Fruit fly (Drosophila melanogaster): ENCODE data around the gene CG17321.

DNA sequence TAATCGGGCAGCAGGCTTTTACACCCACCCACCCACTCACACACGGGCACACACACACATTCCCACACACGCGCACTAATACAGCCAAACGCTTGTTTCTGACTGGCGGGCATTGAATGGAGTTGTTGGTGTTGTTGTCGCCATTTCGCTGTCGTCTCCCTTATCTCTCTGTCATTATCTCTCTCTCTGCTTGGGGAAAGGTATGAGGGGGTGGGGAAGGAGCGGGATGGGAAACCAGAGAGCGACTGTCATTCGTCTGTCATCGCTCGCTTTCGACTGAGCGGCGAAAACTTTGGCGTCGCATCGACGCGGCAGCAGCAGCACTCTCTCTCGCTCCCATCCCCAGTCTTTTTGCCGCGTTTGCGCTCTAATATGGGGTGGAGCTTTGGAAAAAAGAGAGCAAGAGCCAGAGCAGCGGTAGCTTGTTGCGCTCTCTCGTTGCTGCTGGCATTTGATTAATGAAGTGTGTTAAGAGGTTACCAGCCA lies 49.0 kb upstream of the CG17321 start:
- TF ChIP-seq h (optimal IDR thresholded peaks at IDR 0.05), result no peak
- TF ChIP-seq psq (optimal IDR thresholded peaks at IDR 0.05), result no peak
- TF ChIP-seq Myc (optimal IDR thresholded peaks at IDR 0.05), result no peak
- no peak for TF ChIP-seq Sin3A (optimal IDR thresholded peaks at IDR 0.05)

All from Kc167 (cell line).